Worm (Caenorhabditis elegans): ENCODE results near the gene F17C11.13.

DNA sequence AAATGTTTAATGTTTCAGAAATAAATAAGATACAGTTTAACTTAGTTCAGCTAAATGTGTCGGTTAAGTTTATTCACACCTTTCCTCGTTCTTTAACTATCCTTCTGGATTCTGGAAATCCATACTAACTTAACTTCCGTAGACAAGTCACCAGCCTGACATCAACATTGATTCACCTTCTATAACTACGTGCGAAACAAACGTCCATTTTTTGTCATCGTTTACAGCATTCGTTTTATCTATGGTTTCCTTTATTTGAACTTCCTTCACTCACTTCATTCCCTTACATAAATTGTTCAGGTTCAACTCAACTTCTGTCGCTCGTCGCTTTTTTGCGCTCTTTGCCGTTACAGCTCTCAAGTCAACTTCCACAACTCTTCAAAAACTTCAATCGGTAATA, 14.6 kb upstream of the F17C11.13 start, which contains the start of gene F17C11.26:
- TF ChIP-seq dao-5 (tag; optimal IDR thresholded peaks at IDR 0.05), result no peak
- TF ChIP-seq him-1 (tag; optimal IDR thresholded peaks at IDR 0.05), result no peak
- TF ChIP-seq W03F9.2 (tag; optimal IDR thresholded peaks at IDR 0.05), result no peak
